Worm (Caenorhabditis elegans): ENCODE data around the gene F21H7.2.

DNA sequence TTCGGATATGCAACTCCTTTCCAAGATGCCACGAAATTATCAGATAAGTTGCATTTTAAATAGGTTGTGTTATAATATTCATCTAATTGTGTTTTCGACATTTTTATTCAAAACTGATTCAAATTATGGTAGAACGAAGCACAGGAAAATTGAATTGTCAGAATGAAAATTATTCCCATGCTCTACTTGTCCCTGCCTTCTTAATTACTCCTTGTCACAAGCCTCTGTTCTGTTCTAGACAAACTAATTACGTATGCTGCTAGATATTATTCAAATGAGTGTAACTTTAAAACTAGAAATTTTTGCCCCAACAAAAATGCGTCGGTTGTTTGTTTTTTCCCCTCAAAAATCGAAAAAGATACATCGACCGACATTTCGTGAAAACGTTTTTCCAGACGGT lies 14.3 kb upstream of the F21H7.2 start, which contains the start of gene srh-104:
- TF ChIP-seq T22C8.4 (GFP tag; IDR thresholded peaks at IDR 0.05) (no peak), med-1 (GFP tag; optimal IDR thresholded peaks at IDR 0.05; ENCODE audit: insufficient read depth) (no peak), klf-2 (GFP tag; conservative IDR thresholded peaks at IDR 0.05) (no peak), ztf-23 (GFP tag; IDR thresholded peaks at IDR 0.05) (no peak), ref-1 (GFP tag; conservative IDR thresholded peaks at IDR 0.05) (no peak), ztf-29 (GFP tag; IDR thresholded peaks at IDR 0.05) (no peak), tab-1 (GFP tag; IDR thresholded peaks at IDR 0.05) (no peak), flt-1 (GFP tag; IDR thresholded peaks at IDR 0.05) (no peak), cog-1 (tag; optimal IDR thresholded peaks at IDR 0.05) (no peak)
